Fruit fly (Drosophila melanogaster): ENCODE data around the gene Rpp14a.

Rpp14a gene

dm6 chr3R:30063704-30064103 is 7.0 kb downstream of the Rpp14a start:
- no peak for TF ChIP-seq noc (tag; optimal IDR thresholded peaks at IDR 0.05)

dm6 chr3R:30066004-30066403 is 9.3 kb downstream of the Rpp14a start:
- TF ChIP-seq noc (tag; optimal IDR thresholded peaks at IDR 0.05), result no peak

dm6 chr3R:30070198-30070597 is 13.5 kb downstream of the Rpp14a start:
- TF ChIP-seq noc (tag; optimal IDR thresholded peaks at IDR 0.05), result no peak

DNA sequence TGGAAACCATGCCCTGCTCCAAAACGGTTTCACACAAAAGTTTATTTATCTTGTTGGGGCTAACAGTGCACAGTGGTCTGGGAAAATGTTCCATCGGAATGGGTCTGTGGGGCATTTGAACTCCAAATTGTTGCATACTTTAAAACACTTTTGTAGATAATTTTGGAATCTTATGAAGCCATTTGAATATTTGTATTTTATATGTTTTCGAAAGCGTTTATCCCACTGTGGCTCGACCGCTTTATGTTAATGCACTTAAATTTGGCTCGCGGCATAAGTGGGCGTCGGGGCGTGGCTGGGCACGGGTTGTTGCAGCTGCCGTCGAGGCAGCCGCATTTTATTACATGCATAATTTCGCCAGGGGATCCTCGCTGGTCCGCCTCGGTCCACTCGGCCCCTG is 15.2 kb downstream of the Rpp14a start:
- TF ChIP-seq noc (tag; optimal IDR thresholded peaks at IDR 0.05), result no peak

- no peak for TF ChIP-seq noc (tag; optimal IDR thresholded peaks at IDR 0.05)
Observed at dm6 chr3R:30076088-30076487, 19.4 kb downstream of the Rpp14a start.

dm6 chr3R:30083215-30083614 is 26.6 kb downstream of the Rpp14a start:
- TF ChIP-seq noc (tag; optimal IDR thresholded peaks at IDR 0.05), result no peak

DNA sequence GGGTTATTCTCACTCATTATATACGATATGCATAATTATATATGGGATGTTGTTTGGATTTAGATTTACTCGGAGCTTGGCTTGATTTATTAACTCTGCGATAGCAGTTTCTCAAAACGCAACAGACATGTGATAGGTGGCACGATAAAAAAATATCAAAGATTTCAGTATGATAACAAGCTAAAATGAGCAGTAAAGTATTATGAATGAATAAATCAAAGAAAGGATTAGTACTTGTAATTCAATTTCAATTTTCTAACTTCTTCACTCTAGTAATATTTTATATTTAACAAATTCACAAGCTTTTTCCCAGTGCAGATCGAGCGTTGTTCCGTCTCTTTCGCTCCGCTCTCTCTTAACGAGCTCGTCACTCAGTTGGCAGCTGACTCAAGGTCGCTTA is 27.5 kb downstream of the Rpp14a start:
- peak; percentile 20 for TF ChIP-seq noc (tag; optimal IDR thresholded peaks at IDR 0.05)

DNA sequence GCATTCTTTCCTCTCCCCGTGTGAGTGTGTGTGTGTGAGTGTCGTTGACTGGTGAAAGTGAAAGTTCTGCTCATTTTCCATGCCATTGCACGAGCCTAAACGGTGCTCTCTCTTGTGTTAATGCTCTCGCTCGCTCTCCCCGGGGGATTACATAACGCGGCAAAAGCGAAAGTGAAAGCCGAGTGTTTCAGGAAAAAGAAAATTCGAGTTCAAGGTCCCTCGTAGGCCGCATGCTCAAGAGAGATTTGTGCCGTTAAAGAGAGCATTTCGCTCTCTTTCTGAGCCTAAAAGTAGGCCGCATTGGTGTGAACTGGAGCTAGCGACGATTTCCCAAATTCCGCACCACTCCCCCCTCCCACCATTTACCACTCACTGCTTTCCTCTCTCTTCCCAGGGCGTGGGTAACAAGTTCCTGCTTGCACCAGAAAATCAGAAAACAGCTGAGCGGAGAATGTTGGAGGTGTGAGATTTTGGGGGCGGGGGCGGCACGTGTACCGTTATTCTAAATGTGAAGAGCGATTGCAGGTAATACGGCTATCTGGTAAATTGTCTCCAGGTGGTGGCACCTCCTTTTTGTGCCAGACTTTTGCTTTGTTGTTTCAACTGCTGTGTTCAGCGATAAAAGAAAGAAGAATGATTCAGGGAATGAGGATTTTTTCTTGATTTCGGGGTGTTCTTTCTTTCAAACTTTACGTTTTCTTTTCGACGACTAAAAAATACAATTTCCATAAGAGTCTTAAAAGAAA is 33.8 kb downstream of the Rpp14a start:
- no peak for TF ChIP-seq noc (tag; optimal IDR thresholded peaks at IDR 0.05)

dm6 chr3R:30091795-30092699 is 35.4 kb downstream of the Rpp14a start:
- no peak for TF ChIP-seq noc (tag; optimal IDR thresholded peaks at IDR 0.05)

- peak; percentile 65 for TF ChIP-seq noc (tag; optimal IDR thresholded peaks at IDR 0.05)
Observed at dm6 chr3R:30092700-30093044, 36.0 kb downstream of the Rpp14a start.

DNA sequence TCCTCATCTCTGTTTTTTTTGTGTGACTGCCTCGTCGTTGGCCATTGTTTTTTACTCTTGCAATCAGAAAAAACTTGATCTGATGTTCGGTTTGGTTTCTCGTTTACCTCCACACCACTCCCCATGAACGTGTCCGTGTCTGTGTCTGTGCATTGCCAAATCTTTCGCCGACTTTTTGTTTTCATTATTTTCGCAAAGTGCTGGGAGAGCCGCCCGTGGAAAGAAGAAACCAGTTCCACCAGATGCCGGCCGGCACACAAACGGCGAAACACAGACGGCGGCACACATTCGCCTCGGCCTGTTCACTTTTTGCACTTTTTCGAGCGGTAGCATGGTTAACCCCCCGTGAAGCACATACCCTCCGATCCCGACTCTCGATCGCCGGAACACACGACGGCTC is 38.7 kb downstream of the Rpp14a start:
- no peak for TF ChIP-seq noc (tag; optimal IDR thresholded peaks at IDR 0.05)

DNA sequence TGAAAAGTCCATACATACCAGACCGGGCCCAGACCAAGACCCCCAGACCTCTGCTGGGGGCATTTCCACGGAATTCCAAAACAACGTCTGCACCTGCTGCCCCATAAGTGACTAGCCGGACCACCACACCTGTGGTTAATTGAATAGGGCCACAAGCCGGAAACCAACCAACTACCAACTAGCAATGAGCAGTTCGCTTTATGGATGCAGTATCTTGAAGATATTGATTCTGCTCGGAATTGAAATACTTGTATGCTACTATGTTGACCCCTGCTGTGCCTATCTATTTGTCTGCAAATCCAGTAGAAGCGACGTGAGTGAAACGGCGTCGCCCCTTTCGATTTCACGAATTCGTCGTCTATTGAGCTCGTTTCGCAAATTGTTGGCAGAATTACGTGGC is 39.2 kb downstream of the Rpp14a start:
- peak; percentile 79 for TF ChIP-seq noc (tag; optimal IDR thresholded peaks at IDR 0.05)

DNA sequence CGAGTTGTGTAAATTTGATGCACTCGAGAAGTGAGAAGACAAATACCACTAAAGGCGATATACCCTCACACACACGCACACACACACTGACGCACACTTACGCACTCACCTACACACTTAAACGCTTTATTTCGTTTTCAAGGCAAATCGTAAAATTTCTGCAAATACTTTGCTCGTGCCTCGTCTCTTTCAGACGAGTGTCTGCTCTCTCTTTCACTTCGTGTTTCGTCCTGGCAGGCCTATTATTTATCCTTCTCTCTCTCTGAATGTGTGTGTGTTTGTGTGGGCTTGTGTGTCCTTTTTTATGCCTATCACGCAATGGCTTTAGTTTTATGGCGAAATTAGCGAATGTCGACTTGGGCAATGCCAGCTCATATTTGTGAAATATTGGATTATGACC is 41.6 kb downstream of the Rpp14a start:
- TF ChIP-seq noc (tag; optimal IDR thresholded peaks at IDR 0.05), result no peak

- peak; percentile 10 for TF ChIP-seq noc (tag; optimal IDR thresholded peaks at IDR 0.05)
Observed at dm6 chr3R:30099341-30099871, 42.7 kb downstream of the Rpp14a start.

- no peak for TF ChIP-seq noc (tag; optimal IDR thresholded peaks at IDR 0.05)
Observed at dm6 chr3R:30100325-30100975, 43.8 kb downstream of the Rpp14a start.

DNA sequence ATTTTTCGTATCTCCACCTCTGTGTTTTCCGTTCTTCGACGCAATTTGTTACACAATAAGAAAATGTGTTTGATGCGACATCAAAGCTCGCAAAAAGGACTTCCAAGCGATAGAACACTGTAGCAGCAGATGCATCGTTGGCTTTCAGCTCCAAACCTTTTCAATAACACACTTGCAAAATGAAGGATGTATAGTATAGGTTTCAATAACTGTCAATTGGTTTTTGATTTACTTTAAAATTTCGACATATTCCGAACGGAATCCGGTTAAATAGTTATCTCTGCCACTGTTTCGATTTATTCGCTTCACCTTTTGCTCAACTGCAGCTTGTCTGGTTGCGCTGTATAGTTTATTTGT is 44.3 kb downstream of the Rpp14a start:
- TF ChIP-seq noc (tag; optimal IDR thresholded peaks at IDR 0.05), result no peak
